Worm (Caenorhabditis elegans) whole organism, late embryonic: Measurements from ENCODE around the gene lbp-9.

Experiments
- C38D4.7 ChIP-seq: fragments of 200-800 bp; sonication (Bioruptor generic); optimal IDR thresholded peaks from 2 replicates; lab custom pipeline; 2018; ENCODE audit warnings: mild to moderate bottlenecking, missing genetic modification characterization, moderate library complexity, missing compliant biosample characterization
- K09A11.1 ChIP-seq: sonication (generic microtip); optimal IDR thresholded peaks from 2 replicates; lab custom pipeline; 2017; ENCODE audit warnings: antibody characterized with exemption, mild to moderate bottlenecking, missing genetic modification characterization, missing compliant biosample characterization; ENCODE audit not compliant: insufficient read depth
- T23F11.4 ChIP-seq: fragments of 200-800 bp; sonication (Bioruptor generic); optimal IDR thresholded peaks from 2 replicates; lab custom pipeline; 2018; ENCODE audit warnings: mild to moderate bottlenecking, missing genetic modification characterization, missing compliant biosample characterization
- ceh-19 ChIP-seq: fragments of 200-800 bp; sonication (Bioruptor generic); optimal IDR thresholded peaks from 2 replicates; lab custom pipeline; 2018; ENCODE audit warnings: mild to moderate bottlenecking, missing genetic modification characterization, missing compliant biosample characterization
- ceh-22 ChIP-seq: sonication (generic microtip); optimal IDR thresholded peaks from 2 replicates; lab custom pipeline; 2017; ENCODE audit warnings: missing biosample characterization, missing genetic modification characterization
- ceh-24 ChIP-seq: sonication (generic microtip); optimal IDR thresholded peaks from 2 replicates; lab custom pipeline; 2016; ENCODE audit warnings: mild to moderate bottlenecking, missing genetic modification characterization, missing compliant biosample characterization
- ceh-30 ChIP-seq: fragments of 150-350 bp; optimal IDR thresholded peaks from 2 replicates; lab custom pipeline; 2014; ENCODE audit warnings: missing biosample characterization, missing genetic modification characterization
- ceh-34 ChIP-seq: sonication (generic microtip); optimal IDR thresholded peaks from 2 replicates; lab custom pipeline; 2016; ENCODE audit warnings: mild to moderate bottlenecking, missing genetic modification characterization, missing compliant biosample characterization
- ceh-45 ChIP-seq: fragments of 200-800 bp; sonication (Bioruptor generic); IDR thresholded peaks from 2 replicates; pipeline ENCODE4 v1.3.6; 2022; ENCODE audit warnings: missing genetic modification reagents, missing genetic modification characterization, missing compliant biosample characterization
- ceh-48 ChIP-seq: sonication (generic microtip); optimal IDR thresholded peaks from 2 replicates; lab custom pipeline; 2016; ENCODE audit warnings: missing genetic modification characterization, inconsistent platforms, missing compliant biosample characterization
- dmd-4 ChIP-seq: sonication (generic microtip); optimal IDR thresholded peaks from 2 replicates; lab custom pipeline; 2016; ENCODE audit warnings: borderline replicate concordance, missing genetic modification characterization, missing compliant biosample characterization
- dve-1 ChIP-seq: sonication (generic microtip); optimal IDR thresholded peaks from 2 replicates; lab custom pipeline; 2017; ENCODE audit warnings: antibody characterized with exemption, mild to moderate bottlenecking, missing genetic modification characterization, missing compliant biosample characterization
- ets-4 ChIP-seq: sonication (generic microtip); optimal IDR thresholded peaks from 2 replicates; lab custom pipeline; 2016; ENCODE audit warnings: missing genetic modification characterization, missing compliant biosample characterization
- eyg-1 ChIP-seq: sonication (generic microtip); optimal IDR thresholded peaks from 2 replicates; lab custom pipeline; 2016; ENCODE audit warnings: missing genotype, missing genetic modification characterization, missing compliant biosample characterization
- fax-1 ChIP-seq: sonication (generic microtip); optimal IDR thresholded peaks from 2 replicates; lab custom pipeline; 2016; ENCODE audit warnings: missing genotype, missing genetic modification characterization, missing compliant biosample characterization
- fkh-10 ChIP-seq: fragments of 150-350 bp; optimal IDR thresholded peaks from 2 replicates; lab custom pipeline; 2014; ENCODE audit warnings: missing biosample characterization, missing genetic modification reagents, missing genetic modification characterization
- fkh-6 ChIP-seq: sonication (generic microtip); optimal IDR thresholded peaks from 2 replicates; lab custom pipeline; 2016; ENCODE audit warnings: missing genetic modification characterization, missing compliant biosample characterization
- hlh-13 ChIP-seq: fragments of 200-800 bp; sonication (Bioruptor generic); optimal IDR thresholded peaks from 2 replicates; lab custom pipeline; 2018; ENCODE audit warnings: mild to moderate bottlenecking, missing genetic modification characterization, missing compliant biosample characterization
- hlh-30 ChIP-seq: sonication (generic microtip); optimal IDR thresholded peaks from 2 replicates; lab custom pipeline; 2017; ENCODE audit warnings: antibody characterized with exemption, missing genetic modification characterization, missing compliant biosample characterization; ENCODE audit not compliant: insufficient read depth
- hlh-8 ChIP-seq: sonication (generic microtip); optimal IDR thresholded peaks from 2 replicates; lab custom pipeline; 2016; ENCODE audit warnings: missing genotype, missing genetic modification characterization, missing compliant biosample characterization
- lin-11 ChIP-seq: fragments of 200-800 bp; sonication (Bioruptor generic); optimal IDR thresholded peaks from 2 replicates; lab custom pipeline; 2018; ENCODE audit warnings: mild to moderate bottlenecking, missing genetic modification characterization, missing compliant biosample characterization
- mec-3 ChIP-seq: sonication (generic microtip); optimal IDR thresholded peaks from 2 replicates; lab custom pipeline; 2016; ENCODE audit warnings: borderline replicate concordance, missing genetic modification characterization, missing compliant biosample characterization
- nhr-11 ChIP-seq: fragments of 150-350 bp; optimal IDR thresholded peaks from 2 replicates; lab custom pipeline; 2014; ENCODE audit warnings: missing biosample characterization, missing genetic modification characterization
- pax-1 ChIP-seq: fragments of 150-350 bp; optimal IDR thresholded peaks from 2 replicates; lab custom pipeline; 2014; ENCODE audit warnings: missing biosample characterization, missing genetic modification characterization
- pha-4 ChIP-seq: fragments of 150-350 bp; optimal IDR thresholded peaks from 2 replicates; lab custom pipeline; 2018; ENCODE audit warnings: missing biosample characterization, missing genetic modification reagents, missing genetic modification characterization
- pros-1 ChIP-seq: fragments of 150-350 bp; optimal IDR thresholded peaks from 2 replicates; lab custom pipeline; 2014; ENCODE audit warnings: missing biosample characterization, missing genetic modification reagents, missing genetic modification characterization
- ref-2 ChIP-seq: sonication (generic microtip); optimal IDR thresholded peaks from 2 replicates; lab custom pipeline; 2016; ENCODE audit warnings: missing genetic modification characterization, missing compliant biosample characterization
- rnt-1 ChIP-seq: sonication (generic microtip); optimal IDR thresholded peaks from 2 replicates; lab custom pipeline; 2016; ENCODE audit warnings: missing genetic modification characterization, missing compliant biosample characterization
- syd-9 ChIP-seq: sonication (generic microtip); optimal IDR thresholded peaks from 2 replicates; lab custom pipeline; 2016; ENCODE audit warnings: mild to moderate bottlenecking, missing genetic modification characterization, moderate library complexity, missing compliant biosample characterization
- tbx-2 ChIP-seq: sonication (generic microtip); optimal IDR thresholded peaks from 2 replicates; lab custom pipeline; 2016; ENCODE audit warnings: missing genetic modification characterization, missing compliant biosample characterization
- tbx-7 ChIP-seq: sonication (generic microtip); optimal IDR thresholded peaks from 2 replicates; lab custom pipeline; 2016; ENCODE audit warnings: missing genotype, missing genetic modification characterization, missing compliant biosample characterization
- unc-42 ChIP-seq: sonication (generic microtip); optimal IDR thresholded peaks from 2 replicates; lab custom pipeline; 2016; ENCODE audit warnings: missing genotype, missing genetic modification characterization, missing compliant biosample characterization
- unc-55 ChIP-seq: sonication (generic microtip); optimal IDR thresholded peaks from 2 replicates; lab custom pipeline; 2017; ENCODE audit warnings: missing biosample characterization, missing genetic modification reagents, missing genetic modification characterization
- unc-86 ChIP-seq: sonication (generic microtip); optimal IDR thresholded peaks from 2 replicates; lab custom pipeline; 2016; ENCODE audit warnings: missing genetic modification characterization, missing compliant biosample characterization
- zip-5 ChIP-seq: sonication (generic microtip); optimal IDR thresholded peaks from 2 replicates; lab custom pipeline; 2016; ENCODE audit warnings: missing genetic modification characterization, missing compliant biosample characterization
- ztf-16 ChIP-seq: sonication (generic microtip); optimal IDR thresholded peaks from 2 replicates; lab custom pipeline; 2017; ENCODE audit warnings: missing genetic modification characterization, missing compliant biosample characterization

Gene lbp-9

ce11 chrV:2095772-2096171 lies 27.5 kb downstream of the lbp-9 start, which contains the start of gene clec-207:
TSS of gene clec-207 (plus strand) at chrV:2096072.
- TF ChIP-seq ets-4 (tag; lab: Kevin White, UChicago) (no peak), unc-86 (tag; lab: Kevin White, UChicago) (no peak), tbx-7 (tag; lab: Kevin White, UChicago) (no peak), K09A11.1 (tag; lab: Kevin White, UChicago) (no peak)

DNA sequence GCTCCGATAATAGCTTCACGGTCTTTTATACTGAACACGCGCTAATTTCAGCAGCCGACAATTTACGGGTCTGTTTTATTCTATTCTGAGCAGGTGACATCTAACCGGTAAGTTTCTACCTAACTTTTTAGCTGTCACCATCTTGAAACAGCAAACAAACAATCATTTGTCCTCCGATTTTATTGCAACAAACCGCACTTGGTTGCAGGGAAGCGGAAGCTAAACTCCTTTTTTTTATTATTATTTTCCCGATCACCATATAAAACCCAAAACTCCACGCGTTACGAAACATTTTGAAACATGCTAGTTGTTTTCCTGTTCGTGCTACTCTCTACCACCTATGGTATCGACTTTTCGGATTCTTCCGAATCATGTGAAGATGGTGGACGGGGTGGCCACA lies 29.4 kb downstream of the lbp-9 start, which contains the start of gene clec-208:
Gene clec-208 (plus strand): TSS at position 301 of the 400 bp plus-strand sequence.
- no peak for TF ChIP-seq unc-86 (tag; lab: Kevin White, UChicago)
- no peak for TF ChIP-seq unc-42 (tag; lab: Kevin White, UChicago)

- TF ChIP-seq fkh-6 (tag; lab: Kevin White, UChicago) (no peak), pax-1 (tag; lab: Kevin White, UChicago) (no peak), unc-42 (tag; lab: Kevin White, UChicago) (no peak), dve-1 (tag; lab: Kevin White, UChicago) (no peak), pros-1 (tag; lab: Kevin White, UChicago) (no peak), mec-3 (tag; lab: Kevin White, UChicago) (no peak), hlh-30 (tag; lab: Kevin White, UChicago) (no peak), tbx-2 (tag; lab: Kevin White, UChicago) (no peak), C38D4.7 (no peak), ets-4 (tag; lab: Kevin White, UChicago) (no peak), ceh-34 (tag; lab: Kevin White, UChicago) (no peak), syd-9 (tag; lab: Kevin White, UChicago) (no peak), unc-86 (tag; lab: Kevin White, UChicago) (no peak), dmd-4 (tag; lab: Kevin White, UChicago) (no peak), ceh-45 (GFP tag; lab: Robert Waterston, UW) (no peak), ceh-22 (tag; lab: Kevin White, UChicago) (no peak), rnt-1 (tag; lab: Kevin White, UChicago) (no peak), unc-55 (GFP tag; lab: Kevin White, UChicago) (no peak), hlh-8 (tag; lab: Kevin White, UChicago) (no peak), ceh-48 (tag; lab: Kevin White, UChicago) (no peak)
- TF ChIP-seq, all 69 proteins: peak for 0
Observed at ce11 chrV:2099040-2099439, 30.8 kb downstream of the lbp-9 start, which contains the start of gene F36F12.7. TSS of gene F36F12.7 (plus strand) at chrV:2099340.

DNA sequence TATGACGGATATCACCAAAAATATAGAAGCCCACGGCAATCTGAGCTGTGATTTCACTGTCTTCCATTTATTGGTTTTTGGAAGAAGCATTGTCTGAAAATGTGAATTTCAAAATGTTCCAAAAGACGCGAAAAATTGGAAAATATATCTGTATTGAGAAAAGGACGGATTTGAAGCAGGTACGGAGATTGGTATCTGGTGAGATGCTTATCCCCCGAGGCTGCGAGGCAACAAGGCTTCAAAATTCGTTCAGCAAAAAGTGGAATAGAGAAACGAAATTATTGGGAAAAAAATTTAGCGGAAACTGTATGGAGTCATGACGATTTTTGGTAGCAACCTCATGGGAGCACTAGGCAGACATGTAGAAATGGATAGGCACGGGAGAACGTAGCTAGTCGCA lies 34.9 kb downstream of the lbp-9 start, which contains the start of gene F36F12.1:
Gene F36F12.1 (minus strand): TSS at position 101 of the 400 bp plus-strand sequence.
- TF ChIP-seq fkh-10 (GFP tag; lab: Kevin White, UChicago) (no peak), ref-2 (tag; lab: Kevin White, UChicago) (no peak), hlh-8 (tag; lab: Kevin White, UChicago) (no peak), fax-1 (tag; lab: Kevin White, UChicago) (no peak), zip-5 (tag; lab: Kevin White, UChicago) (no peak), nhr-11 (tag; lab: Kevin White, UChicago) (no peak), syd-9 (tag; lab: Kevin White, UChicago) (no peak), ceh-30 (tag; lab: Kevin White, UChicago) (no peak)
- TF ChIP-seq, all 69 proteins: peak for 0

DNA sequence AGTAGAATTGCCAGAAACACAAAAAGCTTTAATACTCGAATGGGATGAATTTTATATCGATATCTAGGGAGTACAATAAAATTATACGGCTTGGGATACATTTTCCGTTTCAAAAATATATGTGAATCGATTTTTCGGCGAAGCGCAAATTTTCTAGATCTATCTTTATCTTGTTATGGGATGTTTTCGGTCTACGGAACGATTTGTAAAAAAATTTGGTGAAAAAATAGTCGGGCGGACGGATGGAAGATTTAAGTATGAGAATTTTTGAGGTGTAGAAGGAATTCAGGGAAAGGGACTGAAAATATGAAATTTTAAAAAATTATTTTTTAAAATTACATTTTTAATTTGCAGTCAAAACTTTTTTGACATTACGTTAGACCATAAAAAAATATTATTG lies 37.7 kb downstream of the lbp-9 start, which contains the start of gene F22F7.4:
Gene F22F7.4 (minus strand): TSS at position 101 of the 400 bp plus-strand sequence.
- TF ChIP-seq ztf-16 (no peak), pha-4 (tag; lab: Kevin White, UChicago) (no peak), eyg-1 (tag; lab: Kevin White, UChicago) (no peak), T23F11.4 (GFP tag; lab: Kevin White, UChicago) (no peak), fkh-10 (GFP tag; lab: Kevin White, UChicago) (no peak), pax-1 (tag; lab: Kevin White, UChicago) (no peak), lin-11 (tag; lab: Kevin White, UChicago) (no peak), ceh-24 (tag; lab: Kevin White, UChicago) (no peak), hlh-13 (GFP tag; lab: Kevin White, UChicago) (no peak), ceh-19 (GFP tag; lab: Kevin White, UChicago) (no peak)
